Worm (Caenorhabditis elegans) whole organism, L4/young adult: ENCODE data around the gene ptpn-22.

Experiments
- W03F9.2 ChIP-seq: fragments of 150-350 bp; optimal IDR thresholded peaks from 2 replicates; lab custom pipeline; 2014; ENCODE audit warnings: missing biosample characterization, missing genetic modification characterization
- dao-5 ChIP-seq: sonication (generic microtip); optimal IDR thresholded peaks from 2 replicates; lab custom pipeline; 2016; ENCODE audit warnings: missing genotype, missing genetic modification characterization, moderate library complexity, missing compliant biosample characterization
- him-1 ChIP-seq: sonication (generic microtip); optimal IDR thresholded peaks from 2 replicates; lab custom pipeline; 2016; ENCODE audit warnings: missing genotype, missing genetic modification reagents, missing genetic modification characterization, missing compliant biosample characterization

ce11 chrIV:1769074-1769473, 29.0 kb upstream of the ptpn-22 start:
- TF ChIP-seq him-1 (tag; lab: Kevin White, UChicago), result no peak
- no peak for TF ChIP-seq W03F9.2 (tag; lab: Kevin White, UChicago)
- TF ChIP-seq dao-5 (tag; lab: Kevin White, UChicago), result no peak
